Worm (Caenorhabditis elegans): ENCODE data around the gene xbx-5.

DNA sequence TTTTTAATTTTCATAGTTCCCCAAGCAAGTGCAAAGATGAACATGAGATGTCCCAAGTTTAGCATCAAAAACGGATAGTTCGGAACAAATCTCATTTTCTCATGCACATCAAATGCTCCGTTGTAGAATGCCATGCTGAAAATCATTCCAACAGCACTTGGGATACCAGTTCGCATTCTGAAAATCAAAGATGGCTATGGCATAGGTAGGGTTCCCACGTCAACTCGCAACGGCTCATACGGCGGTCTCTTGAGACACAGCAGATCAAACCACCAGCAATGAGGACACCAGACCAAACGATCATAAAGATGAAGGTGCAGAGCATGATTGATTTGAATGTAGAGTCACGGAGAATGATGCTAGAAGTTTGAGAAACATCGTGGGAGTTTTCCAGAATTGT is 1.2 kb downstream of the xbx-5 start:
- TF ChIP-seq ztf-4 (tag; optimal IDR thresholded peaks at IDR 0.05) (no peak), snpc-4 (tag; optimal IDR thresholded peaks at IDR 0.05) (no peak), ama-1 (optimal IDR thresholded peaks at IDR 0.05) (no peak), fos-1 (tag; optimal IDR thresholded peaks at IDR 0.05) (no peak), ceh-16 (tag; optimal IDR thresholded peaks at IDR 0.05) (no peak), skn-1 (tag; optimal IDR thresholded peaks at IDR 0.05) (no peak)
